Worm (Caenorhabditis elegans) whole organism, young adult: ENCODE results near the gene srh-243.

ENCODE experiments used
- B0019.2 ChIP-seq: fragments of 200-800 bp; sonication (Bioruptor generic); conservative IDR thresholded peaks from 2 replicates; pipeline ENCODE4 v1.3.6; 2022; ENCODE audit warnings: missing genetic modification reagents, missing genetic modification characterization, missing compliant biosample characterization
- F23B12.7 ChIP-seq: sonication (generic microtip); optimal IDR thresholded peaks from 2 replicates; lab custom pipeline; 2017; ENCODE audit warnings: missing genetic modification characterization, mild to moderate bottlenecking, missing compliant biosample characterization, antibody characterized with exemption, moderate library complexity; ENCODE audit not compliant: insufficient read depth
- F37B4.10 ChIP-seq: fragments of 200-800 bp; sonication (Bioruptor generic); IDR thresholded peaks from 2 replicates; pipeline ENCODE4 v1.3.6; 2022; ENCODE audit warnings: missing genetic modification characterization, missing compliant biosample characterization
- F39B2.1 ChIP-seq: fragments of 200-800 bp; sonication (Bioruptor generic); IDR thresholded peaks from 2 replicates; pipeline ENCODE4 v1.3.6; 2022; ENCODE audit warnings: missing genetic modification reagents, missing genetic modification characterization, missing compliant biosample characterization
- F55B11.4 ChIP-seq: sonication (generic microtip); optimal IDR thresholded peaks from 2 replicates; lab custom pipeline; 2016; ENCODE audit warnings: missing compliant biosample characterization, missing genetic modification characterization, borderline replicate concordance; ENCODE audit not compliant: insufficient read depth
- K11D2.4 ChIP-seq: fragments of 200-800 bp; sonication (Bioruptor generic); IDR thresholded peaks from 2 replicates; pipeline ENCODE4 v1.3.6; 2022; ENCODE audit warnings: missing genetic modification reagents, missing genetic modification characterization, missing compliant biosample characterization
- T07F8.4 ChIP-seq: sonication (generic microtip); optimal IDR thresholded peaks from 2 replicates; lab custom pipeline; 2016; ENCODE audit warnings: mild to moderate bottlenecking, missing genetic modification characterization, moderate library complexity, missing compliant biosample characterization
- Y56A3A.18 ChIP-seq: fragments of 200-800 bp; sonication (Bioruptor generic); IDR thresholded peaks from 2 replicates; pipeline ENCODE4 v1.3.6; 2022; ENCODE audit warnings: missing genetic modification reagents, missing genetic modification characterization, missing compliant biosample characterization
- ama-1 ChIP-seq, 3 experiments: fragments of 150-350 bp in 1 of 3; sonication (generic microtip) in 2 of 3; optimal IDR thresholded peaks; 2 replicates each; lab custom pipeline; 2014 to 2018; ENCODE audit warnings: missing biosample characterization in 2 of 3, missing genetic modification characterization in 2 of 3, missing genetic modification reagents in 2 of 3
- aptf-3 ChIP-seq: fragments of 200-800 bp; sonication (Bioruptor generic); IDR thresholded peaks from 2 replicates; pipeline ENCODE4 v1.3.6; 2022; ENCODE audit warnings: missing genetic modification characterization, missing compliant biosample characterization
- athp-1 ChIP-seq: sonication (generic microtip); optimal IDR thresholded peaks from 2 replicates; lab custom pipeline; 2017; ENCODE audit warnings: mild to moderate bottlenecking, missing genetic modification characterization, missing compliant biosample characterization
- attf-3 ChIP-seq: fragments of 200-800 bp; sonication (Bioruptor generic); conservative IDR thresholded peaks from 2 replicates; pipeline ENCODE4 v1.3.6; 2022; ENCODE audit warnings: missing genetic modification reagents, missing genetic modification characterization, missing compliant biosample characterization
- attf-5 ChIP-seq: fragments of 200-800 bp; sonication (Bioruptor generic); optimal IDR thresholded peaks from 2 replicates; lab custom pipeline; 2018; ENCODE audit warnings: mild to moderate bottlenecking, missing genetic modification characterization, missing compliant biosample characterization
- ceh-100 ChIP-seq: fragments of 200-800 bp; sonication (Bioruptor generic); IDR thresholded peaks from 2 replicates; pipeline ENCODE4 v1.3.6; 2022; ENCODE audit warnings: missing genetic modification reagents, missing genetic modification characterization, missing compliant biosample characterization
- ceh-40 ChIP-seq: fragments of 200-800 bp; sonication (Bioruptor generic); IDR thresholded peaks from 2 replicates; pipeline ENCODE4 v1.3.6; 2022; ENCODE audit warnings: missing genetic modification characterization, missing compliant biosample characterization
- ceh-79 ChIP-seq: sonication (generic microtip); optimal IDR thresholded peaks from 2 replicates; lab custom pipeline; 2017; ENCODE audit warnings: mild to moderate bottlenecking, missing genetic modification characterization, missing compliant biosample characterization
- egl-44 ChIP-seq: fragments of 200-800 bp; sonication (Bioruptor generic); IDR thresholded peaks from 2 replicates; pipeline ENCODE4 v1.3.6; 2022; ENCODE audit warnings: missing genetic modification reagents, missing genetic modification characterization, missing compliant biosample characterization
- egrh-3 ChIP-seq: fragments of 200-800 bp; sonication (Bioruptor generic); IDR thresholded peaks from 2 replicates; pipeline ENCODE4 v1.3.6; 2022; ENCODE audit warnings: missing genetic modification reagents, missing genetic modification characterization, missing compliant biosample characterization
- him-1 ChIP-seq: sonication (generic microtip); optimal IDR thresholded peaks from 2 replicates; lab custom pipeline; 2016; ENCODE audit warnings: missing genotype, missing genetic modification reagents, missing genetic modification characterization, missing compliant biosample characterization
- hlh-12 ChIP-seq: sonication (generic microtip); optimal IDR thresholded peaks from 2 replicates; lab custom pipeline; 2016; ENCODE audit warnings: missing genetic modification characterization, missing compliant biosample characterization
- hmg-1.2 ChIP-seq: fragments of 200-800 bp; sonication (Bioruptor generic); IDR thresholded peaks from 2 replicates; pipeline ENCODE4 v1.3.6; 2022; ENCODE audit warnings: missing genetic modification reagents, missing genetic modification characterization, missing compliant biosample characterization
- hmg-20 ChIP-seq: fragments of 200-800 bp; sonication (Bioruptor generic); IDR thresholded peaks from 2 replicates; pipeline ENCODE4 v1.3.6; 2022; ENCODE audit warnings: missing genetic modification reagents, missing genetic modification characterization, missing compliant biosample characterization
- hsf-1 ChIP-seq: fragments of 200-800 bp; sonication (Bioruptor generic); IDR thresholded peaks from 2 replicates; pipeline ENCODE4 v1.3.6; 2022; ENCODE audit warnings: missing genetic modification reagents, missing genetic modification characterization, missing compliant biosample characterization
- let-526 ChIP-seq: fragments of 200-800 bp; sonication (Bioruptor generic); IDR thresholded peaks from 2 replicates; pipeline ENCODE4 v1.3.6; 2022; ENCODE audit warnings: missing genetic modification reagents, missing genetic modification characterization, missing compliant biosample characterization
- lin-26 ChIP-seq: fragments of 200-800 bp; sonication (Bioruptor generic); IDR thresholded peaks from 2 replicates; pipeline ENCODE4 v1.3.6; 2022; ENCODE audit warnings: missing genetic modification reagents, missing genetic modification characterization, missing compliant biosample characterization
- lin-54 ChIP-seq: fragments of 200-800 bp; sonication (Bioruptor generic); optimal IDR thresholded peaks from 2 replicates; lab custom pipeline; 2018; ENCODE audit warnings: mild to moderate bottlenecking, missing genetic modification characterization, missing compliant biosample characterization
- nhr-80 ChIP-seq: sonication (generic microtip); optimal IDR thresholded peaks from 2 replicates; lab custom pipeline; 2016; ENCODE audit warnings: missing genetic modification characterization, missing compliant biosample characterization
- nhr-90 ChIP-seq: sonication (generic microtip); optimal IDR thresholded peaks from 2 replicates; lab custom pipeline; 2016; ENCODE audit warnings: missing genotype, mild to moderate bottlenecking, missing genetic modification characterization, missing compliant biosample characterization
- pbrm-1 ChIP-seq: fragments of 200-800 bp; sonication (Bioruptor generic); IDR thresholded peaks from 2 replicates; pipeline ENCODE4 v1.3.6; 2022; ENCODE audit warnings: missing genetic modification reagents, missing genetic modification characterization, missing compliant biosample characterization
- pha-4 ChIP-seq: fragments of 150-350 bp; sonication (generic microtip); optimal IDR thresholded peaks from 2 replicates; lab custom pipeline; 2014; ENCODE audit warnings: missing biosample characterization, missing genetic modification reagents, missing genetic modification characterization
- rec-8 ChIP-seq, 2 experiments: sonication (generic microtip); optimal IDR thresholded peaks; 2 replicates each; lab custom pipeline; 2016; ENCODE audit warnings: mild to moderate bottlenecking in 2 of 2, missing genetic modification characterization in 2 of 2, missing genetic modification reagents in 2 of 2, missing genotype in 2 of 2, missing biosample characterization in 1 of 2, missing compliant biosample characterization in 1 of 2, moderate library complexity in 1 of 2
- rpc-1 ChIP-seq, 2 experiments: fragments of 150-350 bp in 1 of 2; sonication (generic microtip) in 1 of 2; optimal IDR thresholded peaks; 2 replicates each; lab custom pipeline; 2014 to 2018; ENCODE audit warnings: missing biosample characterization in 1 of 2, missing genetic modification characterization in 1 of 2, missing genetic modification reagents in 1 of 2, missing genotype in 1 of 2
- sea-2 ChIP-seq: fragments of 200-800 bp; sonication (Bioruptor generic); IDR thresholded peaks from 2 replicates; pipeline ENCODE4 v1.3.6; 2022; ENCODE audit warnings: missing genetic modification characterization, missing compliant biosample characterization
- tbp1 ChIP-seq: fragments of 200-800 bp; sonication (Bioruptor generic); optimal IDR thresholded peaks from 2 replicates; lab custom pipeline; 2018; ENCODE audit warnings: mild to moderate bottlenecking, missing genetic modification characterization, missing compliant biosample characterization
- zim-3 ChIP-seq: sonication (generic microtip); optimal IDR thresholded peaks from 2 replicates; lab custom pipeline; 2017; ENCODE audit warnings: mild to moderate bottlenecking, missing genetic modification characterization, moderate library complexity, missing compliant biosample characterization
- ztf-22 ChIP-seq: fragments of 200-800 bp; sonication (Bioruptor generic); optimal IDR thresholded peaks from 2 replicates; lab custom pipeline; 2018; ENCODE audit warnings: mild to moderate bottlenecking, missing genetic modification characterization, moderate library complexity, missing compliant biosample characterization
- ztf-25 ChIP-seq: fragments of 200-800 bp; sonication (Bioruptor generic); IDR thresholded peaks from 2 replicates; pipeline ENCODE4 v1.3.6; 2022; ENCODE audit warnings: missing genetic modification reagents, missing genetic modification characterization, missing compliant biosample characterization

srh-243 gene

ce11 chrV:2888681-2889080 lies 18.5 kb downstream of the srh-243 start, which contains the start of gene srw-4:
Gene srw-4, minus strand, starts transcription at chrV:2888781.
- TF ChIP-seq ztf-25 (GFP tag; lab: Robert Waterston, UW) = no peak
- TF ChIP-seq ztf-22 (GFP tag; lab: Kevin White, UChicago) = no peak
- no peak for TF ChIP-seq hsf-1 (GFP tag; lab: Robert Waterston, UW)
- no peak for TF ChIP-seq attf-3 (GFP tag; lab: Robert Waterston, UW)
- no peak for TF ChIP-seq ceh-40 (GFP tag; lab: Robert Waterston, UW)
- TF ChIP-seq lin-54 (GFP tag; lab: Kevin White, UChicago) = no peak
- no peak for TF ChIP-seq nhr-80 (tag; lab: Kevin White, UChicago)
- TF ChIP-seq egrh-3 (GFP tag; lab: Robert Waterston, UW) = no peak
- TF ChIP-seq tbp1 = no peak

- no peak for TF ChIP-seq zim-3 (tag; lab: Kevin White, UChicago)
- TF ChIP-seq nhr-80 (tag; lab: Kevin White, UChicago) = no peak
- no peak for TF ChIP-seq rpc-1 (optimal IDR thresholded peaks at IDR 0.05; lab: Kevin White, UChicago)
- no peak for TF ChIP-seq rpc-1 (tag; optimal IDR thresholded peaks at IDR 0.05; lab: Kevin White, UChicago)
- no peak for TF ChIP-seq attf-3 (GFP tag; lab: Robert Waterston, UW)
- TF ChIP-seq nhr-90 (tag; lab: Kevin White, UChicago) = no peak
- no peak for TF ChIP-seq sea-2 (GFP tag; lab: Robert Waterston, UW)
- no peak for TF ChIP-seq ceh-40 (GFP tag; lab: Robert Waterston, UW)
- TF ChIP-seq K11D2.4 = no peak
- TF ChIP-seq F39B2.1 (GFP tag; lab: Robert Waterston, UW) = no peak
- TF ChIP-seq aptf-3 = no peak
- TF ChIP-seq T07F8.4 (tag; lab: Kevin White, UChicago) = no peak
- TF ChIP-seq pha-4 (tag; lab: Kevin White, UChicago) = no peak
- no peak for TF ChIP-seq ceh-79
- no peak for TF ChIP-seq lin-26 (GFP tag; lab: Robert Waterston, UW)
- no peak for TF ChIP-seq him-1 (tag; lab: Kevin White, UChicago)
- TF ChIP-seq let-526 (GFP tag; lab: Robert Waterston, UW) = no peak
- no peak for TF ChIP-seq ama-1 (optimal IDR thresholded peaks at IDR 0.05; lab: Kevin White, UChicago)
- TF ChIP-seq ama-1 (GFP tag; optimal IDR thresholded peaks at IDR 0.05; lab: Kevin White, UChicago) = no peak
- TF ChIP-seq hlh-12 (tag; lab: Kevin White, UChicago) = no peak
- TF ChIP-seq egl-44 (GFP tag; lab: Robert Waterston, UW) = no peak
- TF ChIP-seq, all 124 proteins: peak for 0
Measured at ce11 chrV:2891927-2892326, 21.7 kb downstream of the srh-243 start, which contains the start of gene F37B4.15. Gene F37B4.15, plus strand, starts transcription at chrV:2892227.

ce11 chrV:2892976-2893375 lies 22.7 kb downstream of the srh-243 start, which contains the start of gene srh-127:
Gene srh-127, plus strand, starts transcription at chrV:2893276.
- TF ChIP-seq athp-1 (tag; lab: Kevin White, UChicago) = no peak
- TF ChIP-seq pbrm-1 (GFP tag; lab: Robert Waterston, UW) = no peak
- TF ChIP-seq hmg-20 (GFP tag; lab: Robert Waterston, UW) = no peak
- no peak for TF ChIP-seq ceh-100 (GFP tag; lab: Robert Waterston, UW)
- no peak for TF ChIP-seq rec-8 (tag; optimal IDR thresholded peaks at IDR 0.05; lab: Kevin White, UChicago)
- TF ChIP-seq F23B12.7 (tag; lab: Kevin White, UChicago) = no peak
- no peak for TF ChIP-seq rpc-1 (optimal IDR thresholded peaks at IDR 0.05; lab: Kevin White, UChicago)
- no peak for TF ChIP-seq rpc-1 (tag; optimal IDR thresholded peaks at IDR 0.05; lab: Kevin White, UChicago)
- TF ChIP-seq attf-5 = no peak
- TF ChIP-seq him-1 (tag; lab: Kevin White, UChicago) = no peak
- no peak for TF ChIP-seq hmg-1.2 (GFP tag; lab: Robert Waterston, UW)
- TF ChIP-seq B0019.2 = no peak
- TF ChIP-seq Y56A3A.18 = no peak
- no peak for TF ChIP-seq F37B4.10 (GFP tag; lab: Robert Waterston, UW)
- no peak for TF ChIP-seq ama-1 (optimal IDR thresholded peaks at IDR 0.05; lab: Kevin White, UChicago)
- TF ChIP-seq ama-1 (GFP tag; optimal IDR thresholded peaks at IDR 0.05; lab: Kevin White, UChicago) = no peak
- TF ChIP-seq ceh-79 = no peak
- TF ChIP-seq egl-44 (GFP tag; lab: Robert Waterston, UW) = no peak
- no peak for TF ChIP-seq F55B11.4
